Worm (Caenorhabditis elegans): ENCODE results near the gene wnk-1.

- no peak for TF ChIP-seq aly-2 (tag; optimal IDR thresholded peaks at IDR 0.05)
- TF ChIP-seq Y75B8A.6 (GFP tag; IDR thresholded peaks at IDR 0.05) = no peak
- no peak for TF ChIP-seq vab-7 (GFP tag; IDR thresholded peaks at IDR 0.05)
- no peak for TF ChIP-seq mep-1 (tag; optimal IDR thresholded peaks at IDR 0.05)
- no peak for TF ChIP-seq nhr-237 (tag; optimal IDR thresholded peaks at IDR 0.05)
- no peak for TF ChIP-seq spr-3 (GFP tag; optimal IDR thresholded peaks at IDR 0.05)
- no peak for TF ChIP-seq fkh-10 (GFP tag; optimal IDR thresholded peaks at IDR 0.05)
- no peak for TF ChIP-seq R02D3.7 (tag; optimal IDR thresholded peaks at IDR 0.05)
- TF ChIP-seq daf-8 (GFP tag; IDR thresholded peaks at IDR 0.05) = no peak
These were observed 34.9 kb upstream of the wnk-1 start, which contains the start of gene pcp-2 for ce11 chrIV:9165027-9165426.
